Worm (Caenorhabditis elegans) whole organism, midembryonic: Measurements from ENCODE around the gene fipr-2.

Experiments used
- T22C8.4 ChIP-seq: fragments of 200-800 bp; sonication (Bioruptor generic); IDR thresholded peaks from 2 replicates; pipeline ENCODE4 v1.3.6; 2022; ENCODE audit warnings: missing genetic modification characterization, missing compliant biosample characterization
- cog-1 ChIP-seq: sonication (generic microtip); optimal IDR thresholded peaks from 2 replicates; lab custom pipeline; 2016; ENCODE audit warnings: missing genetic modification characterization, missing compliant biosample characterization
- flt-1 ChIP-seq: fragments of 200-800 bp; sonication (Bioruptor generic); IDR thresholded peaks from 2 replicates; pipeline ENCODE4 v1.3.6; 2022; ENCODE audit warnings: missing genetic modification characterization, missing compliant biosample characterization
- klf-2 ChIP-seq: fragments of 200-800 bp; sonication (Bioruptor generic); conservative IDR thresholded peaks from 2 replicates; pipeline ENCODE4 v1.3.6; 2022; ENCODE audit warnings: missing genetic modification reagents, missing genetic modification characterization, missing compliant biosample characterization
- med-1 ChIP-seq: sonication (generic microtip); optimal IDR thresholded peaks from 2 replicates; lab custom pipeline; 2017; ENCODE audit warnings: missing genetic modification characterization, mild to moderate bottlenecking, missing compliant biosample characterization, antibody characterized with exemption, missing genetic modification reagents; ENCODE audit not compliant: insufficient read depth
- ref-1 ChIP-seq: fragments of 200-800 bp; sonication (Bioruptor generic); conservative IDR thresholded peaks from 2 replicates; pipeline ENCODE4 v1.3.6; 2022; ENCODE audit warnings: missing genetic modification reagents, missing genetic modification characterization, missing compliant biosample characterization
- tab-1 ChIP-seq: fragments of 200-800 bp; sonication (Bioruptor generic); IDR thresholded peaks from 2 replicates; pipeline ENCODE4 v1.3.6; 2022; ENCODE audit warnings: missing genetic modification characterization, missing compliant biosample characterization
- ztf-23 ChIP-seq: fragments of 200-800 bp; sonication (Bioruptor generic); IDR thresholded peaks from 2 replicates; pipeline ENCODE4 v1.3.6; 2022; ENCODE audit warnings: missing genetic modification reagents, missing genetic modification characterization, missing compliant biosample characterization
- ztf-29 ChIP-seq: fragments of 200-800 bp; sonication (Bioruptor generic); IDR thresholded peaks from 2 replicates; pipeline ENCODE4 v1.3.6; 2022; ENCODE audit warnings: missing genetic modification reagents, missing genetic modification characterization, missing compliant biosample characterization

The fipr-2 gene

DNA sequence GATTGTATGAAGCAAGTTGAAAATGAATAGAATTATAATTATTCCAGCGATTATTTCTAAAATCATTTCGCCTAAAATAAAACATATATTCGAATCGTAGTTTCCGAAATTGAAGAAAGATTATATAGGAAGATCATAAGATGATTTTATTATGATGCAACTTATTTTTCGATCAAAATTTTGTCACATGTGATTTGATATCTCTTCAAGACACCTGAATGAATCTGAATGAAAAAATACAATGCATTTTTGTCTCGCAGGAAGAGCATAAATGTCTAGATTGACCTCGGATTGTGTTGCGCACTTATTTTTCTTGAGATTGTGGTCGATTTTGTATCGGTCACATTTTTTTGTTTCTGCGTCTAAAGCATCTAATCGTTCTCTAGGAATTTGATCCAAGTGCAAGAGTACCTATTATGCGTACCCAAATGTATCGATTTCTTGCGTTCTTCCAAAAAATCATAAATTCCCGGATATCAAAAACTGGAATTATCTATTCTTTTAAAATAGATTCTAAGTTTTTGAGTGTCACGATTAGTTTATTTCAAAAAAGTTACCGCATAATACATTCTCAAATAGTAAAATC is 45.4 kb downstream of the fipr-2 start, which contains the start of gene hrg-2:
Gene hrg-2, minus strand, starts transcription at position 98 of the 586 bp plus-strand sequence.
- TF ChIP-seq flt-1 (GFP tag; lab: Robert Waterston, UW), result no peak
- TF ChIP-seq cog-1, result no peak
- no peak for TF ChIP-seq ztf-23 (GFP tag; lab: Robert Waterston, UW)
- no peak for TF ChIP-seq ztf-29

ce11 chrV:12411909-12412308 is 46.8 kb downstream of the fipr-2 start, which contains the start of gene cdr-7:
cdr-7 (minus strand) TSS chrV:12412113.
- no peak for TF ChIP-seq T22C8.4 (GFP tag; lab: Robert Waterston, UW)
- TF ChIP-seq ztf-29, result no peak
- TF ChIP-seq klf-2 (GFP tag; lab: Robert Waterston, UW), result no peak
- TF ChIP-seq med-1, result no peak
- no peak for TF ChIP-seq ztf-23 (GFP tag; lab: Robert Waterston, UW)

- no peak for TF ChIP-seq cog-1
- no peak for TF ChIP-seq flt-1 (GFP tag; lab: Robert Waterston, UW)
- TF ChIP-seq T22C8.4 (GFP tag; lab: Robert Waterston, UW), result no peak
- no peak for TF ChIP-seq ztf-29
- no peak for TF ChIP-seq klf-2 (GFP tag; lab: Robert Waterston, UW)
- no peak for TF ChIP-seq med-1
- TF ChIP-seq ref-1, result no peak
Observed at ce11 chrV:12412321-12412720, 47.2 kb downstream of the fipr-2 start.

ce11 chrV:12413651-12414114 is 48.5 kb downstream of the fipr-2 start, which contains the start of gene cdr-6:
cdr-6 (minus strand) TSS chrV:12413701.
- TF ChIP-seq med-1 (no peak), ztf-29 (no peak), ref-1 (no peak), T22C8.4 (GFP tag; lab: Robert Waterston, UW) (no peak), klf-2 (GFP tag; lab: Robert Waterston, UW) (no peak), tab-1 (GFP tag; lab: Robert Waterston, UW) (no peak), ztf-23 (GFP tag; lab: Robert Waterston, UW) (no peak), cog-1 (no peak), flt-1 (GFP tag; lab: Robert Waterston, UW) (no peak)

DNA sequence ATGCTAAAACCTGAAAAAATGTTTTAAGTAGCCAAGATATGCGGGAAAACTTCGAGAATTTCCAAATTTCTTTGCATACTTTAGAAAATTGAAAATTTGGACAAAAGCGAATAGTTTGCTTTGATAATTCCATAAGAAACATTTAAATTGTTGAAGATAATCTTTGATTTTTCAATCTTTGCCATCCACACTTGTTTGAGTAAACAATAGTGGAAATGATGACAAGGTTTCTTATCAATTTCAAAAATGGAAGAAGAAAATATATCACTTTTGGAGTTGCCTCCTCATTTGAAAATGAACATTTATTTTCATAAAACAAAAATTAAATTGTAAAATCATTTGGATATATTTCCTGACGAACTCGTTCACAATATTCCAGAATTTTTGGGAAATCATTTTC is 49.2 kb downstream of the fipr-2 start:
- TF ChIP-seq klf-2 (GFP tag; lab: Robert Waterston, UW), result no peak
- no peak for TF ChIP-seq ztf-23 (GFP tag; lab: Robert Waterston, UW)
- TF ChIP-seq ztf-29, result no peak
- TF ChIP-seq med-1, result no peak
